Worm (Caenorhabditis elegans) whole organism, L2 larva: ENCODE data around the gene hmg-4.

Source experiments
- aly-2 ChIP-seq: fragments of 150-350 bp; optimal IDR thresholded peaks from 2 replicates; lab custom pipeline; 2014; ENCODE audit warnings: missing biosample characterization, missing genetic modification characterization
- ceh-16 ChIP-seq: fragments of 150-350 bp; optimal IDR thresholded peaks from 2 replicates; lab custom pipeline; 2014; ENCODE audit warnings: missing biosample characterization, missing genetic modification characterization
- egl-27 ChIP-seq: sonication (generic microtip); optimal IDR thresholded peaks from 3 replicates; lab custom pipeline; 2017; ENCODE audit warnings: missing biosample characterization, missing genetic modification reagents, missing genetic modification characterization
- elt-3 ChIP-seq: sonication (generic microtip); optimal IDR thresholded peaks from 2 replicates; lab custom pipeline; 2017; ENCODE audit warnings: missing biosample characterization, missing genetic modification characterization
- mdl-1 ChIP-seq, 2 experiments: fragments of 150-350 bp in 1 of 2; sonication (generic microtip) in 1 of 2; optimal IDR thresholded peaks; 2 replicates each; lab custom pipeline; 2017; ENCODE audit warnings: missing biosample characterization in 2 of 2, missing genetic modification characterization in 2 of 2
- nhr-25 ChIP-seq: fragments of 150-350 bp; sonication (generic microtip); optimal IDR thresholded peaks from 3 replicates; lab custom pipeline; 2014; ENCODE audit warnings: missing biosample characterization, missing genetic modification characterization
- sem-4 ChIP-seq: fragments of 150-350 bp; optimal IDR thresholded peaks from 2 replicates; lab custom pipeline; 2014; ENCODE audit warnings: missing biosample characterization, missing genetic modification reagents, missing genetic modification characterization
- skn-1 ChIP-seq: sonication (generic microtip); optimal IDR thresholded peaks from 2 replicates; lab custom pipeline; 2017; ENCODE audit warnings: missing biosample characterization, missing genetic modification characterization
- snpc-4 ChIP-seq: fragments of 150-350 bp; optimal IDR thresholded peaks from 2 replicates; lab custom pipeline; 2014; ENCODE audit warnings: missing biosample characterization, missing genetic modification characterization
- ztf-11 ChIP-seq: sonication (generic microtip); optimal IDR thresholded peaks from 2 replicates; lab custom pipeline; 2017; ENCODE audit warnings: missing biosample characterization, missing genetic modification characterization

- TF ChIP-seq egl-27 (tag; lab: Kevin White, UChicago) (no peak), mdl-1 (tag; optimal IDR thresholded peaks at IDR 0.05; lab: Kevin White, UChicago) (peak in 1 of 2 experiments; percentile 36), nhr-25 (tag; lab: Kevin White, UChicago) (no peak), elt-3 (tag; lab: Kevin White, UChicago) (no peak), ceh-16 (tag; lab: Kevin White, UChicago) (no peak), snpc-4 (peak; percentile 38), skn-1 (tag; lab: Kevin White, UChicago) (no peak), sem-4 (tag; lab: Kevin White, UChicago) (no peak), aly-2 (no peak), ztf-11 (tag; lab: Kevin White, UChicago) (no peak)
Observed at ce11 chrIII:7387359-7387758, 6.0 kb upstream of the hmg-4 start.
